Fruit fly (Drosophila melanogaster): ENCODE measurements around the gene Coq5.

DNA sequence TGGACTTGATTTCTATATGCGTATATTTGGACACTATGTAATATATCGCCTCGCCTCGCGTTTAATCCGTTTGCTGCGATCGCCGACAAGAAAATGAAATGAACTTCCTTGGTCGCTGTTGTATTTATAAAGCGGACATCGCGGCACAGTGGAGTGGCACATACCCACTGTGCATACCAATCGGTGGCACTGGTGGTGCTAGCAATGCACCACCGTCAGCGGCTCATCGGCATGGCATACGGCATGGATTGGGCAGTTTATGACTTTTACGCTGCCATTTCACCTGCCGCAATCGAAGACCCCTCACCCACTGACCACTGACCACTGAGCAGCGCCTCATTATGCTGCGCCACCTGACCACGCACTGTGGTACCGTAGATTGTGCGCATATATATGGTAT, 2.6 kb downstream of the Coq5 start, which contains the start of gene CG12723:
- TF ChIP-seq insv (optimal IDR thresholded peaks at IDR 0.05) (no peak), Sin3A (optimal IDR thresholded peaks at IDR 0.05) (no peak), psq (optimal IDR thresholded peaks at IDR 0.05) (no peak), ttk (optimal IDR thresholded peaks at IDR 0.05) (no peak)
